Fruit fly (Drosophila melanogaster) whole organism, wandering third instar larva: Measurements from ENCODE around the gene spz5.

Experiments used
- Abd-B ChIP-seq: fragments of >200 bp; optimal IDR thresholded peaks from 2 replicates; lab custom pipeline; 2017; ENCODE audit warnings: missing biosample characterization, missing genetic modification characterization
- CG32264 ChIP-seq: fragments of 200-800 bp; sonication (Bioruptor generic); optimal IDR thresholded peaks from 2 replicates; lab custom pipeline; 2016; ENCODE audit warnings: missing biosample characterization, missing genetic modification characterization
- CG9705 ChIP-seq: fragments of 200-800 bp; sonication (Bioruptor generic); optimal IDR thresholded peaks from 2 replicates; lab custom pipeline; 2018; ENCODE audit warnings: missing biosample characterization, mild to moderate bottlenecking, missing genetic modification characterization
- CrebA ChIP-seq: fragments of 200-800 bp; sonication (Bioruptor generic); optimal IDR thresholded peaks from 2 replicates; lab custom pipeline; 2016; ENCODE audit warnings: missing biosample characterization, mild to moderate bottlenecking, missing genetic modification characterization, borderline replicate concordance
- Dfd ChIP-seq: fragments of >200 bp; optimal IDR thresholded peaks from 2 replicates; lab custom pipeline; 2017; ENCODE audit warnings: missing biosample characterization, missing genetic modification characterization
- Dif ChIP-seq: fragments of 200-275, 200-300 bp; sonication (Bioruptor generic); optimal IDR thresholded peaks from 2 replicates; lab custom pipeline; 2018; ENCODE audit warnings: missing biosample characterization, missing genetic modification characterization; ENCODE audit not compliant: partially characterized antibody
- GATAd ChIP-seq: sonication (Bioruptor generic); optimal IDR thresholded peaks from 2 replicates; lab custom pipeline; 2016; ENCODE audit warnings: missing biosample characterization, missing genetic modification characterization
- HLH106 ChIP-seq: fragments of 200-800 bp; optimal IDR thresholded peaks from 3 replicates; lab custom pipeline; 2019; ENCODE audit warnings: missing biosample characterization, mild to moderate bottlenecking, missing genetic modification characterization, moderate library complexity
- Hnf4 ChIP-seq: fragments of 200-800 bp; sonication (Bioruptor generic); optimal IDR thresholded peaks from 2 replicates; lab custom pipeline; 2016; ENCODE audit warnings: missing biosample characterization, mild to moderate bottlenecking, missing genetic modification characterization
- Hr78 ChIP-seq: fragments of >200 bp; optimal IDR thresholded peaks from 2 replicates; lab custom pipeline; 2017; ENCODE audit warnings: missing biosample characterization, missing genetic modification characterization
- Hr83 ChIP-seq: fragments of 200-300 bp; sonication (Bioruptor generic); optimal IDR thresholded peaks from 2 replicates; lab custom pipeline; 2016; ENCODE audit warnings: missing biosample characterization, mild to moderate bottlenecking, missing genetic modification characterization, moderate library complexity; ENCODE audit not compliant: poor library complexity, severe bottlenecking
- Jra ChIP-seq: sonication (Bioruptor generic); optimal IDR thresholded peaks from 2 replicates; lab custom pipeline; 2016; ENCODE audit warnings: missing biosample characterization, missing genetic modification characterization
- Mio ChIP-seq: sonication (Bioruptor generic); optimal IDR thresholded peaks from 2 replicates; lab custom pipeline; 2016; ENCODE audit warnings: missing biosample characterization, missing genetic modification characterization
- Myc ChIP-seq: fragments of >200 bp; optimal IDR thresholded peaks from 2 replicates; lab custom pipeline; 2017
- N ChIP-seq: fragments of >200 bp; optimal IDR thresholded peaks from 2 replicates; lab custom pipeline; 2018; ENCODE audit warnings: missing biosample characterization, missing external identifiers, missing genetic modification characterization
- OdsH ChIP-seq: fragments of 200-800 bp; sonication (Bioruptor generic); optimal IDR thresholded peaks from 2 replicates; lab custom pipeline; 2016; ENCODE audit warnings: missing biosample characterization, mild to moderate bottlenecking, missing genetic modification characterization
- Rel ChIP-seq, 2 experiments: fragments of 200-800 bp; sonication (Bioruptor generic) in 1 of 2; optimal IDR thresholded peaks; 2 replicates in 1 of 2; 3 replicates in 1 of 2; lab custom pipeline; 2016 to 2019; ENCODE audit warnings: mild to moderate bottlenecking in 2 of 2, missing biosample characterization in 2 of 2, missing genetic modification characterization in 2 of 2, moderate library complexity in 1 of 2
- Sp1 ChIP-seq: fragments of 200-800 bp; sonication (Bioruptor generic); optimal IDR thresholded peaks from 3 replicates; lab custom pipeline; 2019; ENCODE audit warnings: missing biosample characterization, mild to moderate bottlenecking, missing genetic modification characterization, moderate library complexity
- Vsx2 ChIP-seq: fragments of 200-300, 225-300 bp; sonication (Bioruptor generic); optimal IDR thresholded peaks from 2 replicates; lab custom pipeline; 2018; ENCODE audit warnings: missing biosample characterization, missing genetic modification characterization; ENCODE audit not compliant: partially characterized antibody
- br ChIP-seq: fragments of 200-800 bp; sonication (Bioruptor generic); optimal IDR thresholded peaks from 2 replicates; lab custom pipeline; 2016; ENCODE audit warnings: missing biosample characterization, missing genetic modification characterization
- brk ChIP-seq: fragments of 200-800 bp; sonication (Bioruptor generic); optimal IDR thresholded peaks from 2 replicates; lab custom pipeline; 2016; ENCODE audit warnings: missing biosample characterization, mild to moderate bottlenecking, missing genetic modification characterization
- dl ChIP-seq, 2 experiments: fragments of 175-275, 200-275 bp in 1 of 2; fragments of 200-275 bp in 1 of 2; sonication (Bioruptor generic); optimal IDR thresholded peaks; lab custom pipeline; 2018; ENCODE audit warnings: mild to moderate bottlenecking in 2 of 2, missing biosample characterization in 2 of 2, missing genetic modification characterization in 2 of 2, moderate library complexity in 2 of 2; ENCODE audit not compliant: partially characterized antibody in 2 of 2, insufficient read depth in 1 of 2
- dmrt93B ChIP-seq: fragments of 200-800 bp; sonication (Bioruptor generic); optimal IDR thresholded peaks from 2 replicates; lab custom pipeline; 2018; ENCODE audit warnings: missing biosample characterization, mild to moderate bottlenecking, missing genetic modification characterization
- dsf ChIP-seq: sonication (Bioruptor generic); optimal IDR thresholded peaks from 2 replicates; lab custom pipeline; 2016; ENCODE audit warnings: missing biosample characterization, missing genetic modification characterization, borderline replicate concordance
- ey ChIP-seq: fragments of 200-800 bp; sonication (Bioruptor generic); optimal IDR thresholded peaks from 2 replicates; lab custom pipeline; 2016; ENCODE audit warnings: missing biosample characterization, missing genetic modification characterization
- foxo ChIP-seq, 2 experiments: fragments of 200-800 bp; sonication (Bioruptor generic); optimal IDR thresholded peaks; 2 replicates in 1 of 2; 3 replicates in 1 of 2; lab custom pipeline; 2016 to 2017; ENCODE audit warnings: missing biosample characterization in 2 of 2, missing genetic modification characterization in 2 of 2
- fru ChIP-seq: fragments of 200-800 bp; sonication (Bioruptor generic); optimal IDR thresholded peaks from 3 replicates; lab custom pipeline; 2016; ENCODE audit warnings: missing biosample characterization, mild to moderate bottlenecking, missing genetic modification characterization
- h ChIP-seq: fragments of 200-800 bp; sonication (Bioruptor generic); optimal IDR thresholded peaks from 3 replicates; lab custom pipeline; 2016; ENCODE audit warnings: missing biosample characterization, mild to moderate bottlenecking, missing genetic modification characterization
- jim ChIP-seq: fragments of 175-275, 200-325 bp; sonication (Bioruptor generic); optimal IDR thresholded peaks from 2 replicates; lab custom pipeline; 2016; ENCODE audit warnings: missing biosample characterization, mild to moderate bottlenecking, missing genetic modification characterization
- lola ChIP-seq: fragments of >200 bp; optimal IDR thresholded peaks from 2 replicates; lab custom pipeline; 2017; ENCODE audit warnings: missing biosample characterization, missing genetic modification characterization
- pan ChIP-seq: fragments of >200 bp; optimal IDR thresholded peaks from 2 replicates; lab custom pipeline; 2017
- psq ChIP-seq: fragments of 200-800 bp; sonication (Bioruptor generic); optimal IDR thresholded peaks from 3 replicates; lab custom pipeline; 2017; ENCODE audit warnings: missing biosample characterization, mild to moderate bottlenecking, missing genetic modification characterization, moderate library complexity
- rgr ChIP-seq: fragments of 200-800 bp; sonication (Bioruptor generic); optimal IDR thresholded peaks from 3 replicates; lab custom pipeline; 2016; ENCODE audit warnings: missing biosample characterization, mild to moderate bottlenecking, missing genetic modification characterization
- sage ChIP-seq: fragments of 200-800 bp; sonication (Bioruptor generic); optimal IDR thresholded peaks from 2 replicates; lab custom pipeline; 2016; ENCODE audit warnings: missing biosample characterization, mild to moderate bottlenecking, missing genetic modification characterization
- sv ChIP-seq: fragments of 200-800 bp; sonication (Bioruptor generic); optimal IDR thresholded peaks from 3 replicates; lab custom pipeline; 2016; ENCODE audit warnings: missing biosample characterization, missing genetic modification characterization
- tai ChIP-seq: sonication (Bioruptor generic); optimal IDR thresholded peaks from 2 replicates; lab custom pipeline; 2016; ENCODE audit warnings: missing biosample characterization, missing genetic modification characterization
- usp ChIP-seq: fragments of >200 bp; optimal IDR thresholded peaks from 2 replicates; lab custom pipeline; 2017; ENCODE audit warnings: missing biosample characterization, missing genetic modification characterization
- woc ChIP-seq: sonication (Bioruptor generic); optimal IDR thresholded peaks from 2 replicates; lab custom pipeline; 2016; ENCODE audit warnings: missing biosample characterization, mild to moderate bottlenecking, missing genetic modification characterization

The spz5 gene

DNA sequence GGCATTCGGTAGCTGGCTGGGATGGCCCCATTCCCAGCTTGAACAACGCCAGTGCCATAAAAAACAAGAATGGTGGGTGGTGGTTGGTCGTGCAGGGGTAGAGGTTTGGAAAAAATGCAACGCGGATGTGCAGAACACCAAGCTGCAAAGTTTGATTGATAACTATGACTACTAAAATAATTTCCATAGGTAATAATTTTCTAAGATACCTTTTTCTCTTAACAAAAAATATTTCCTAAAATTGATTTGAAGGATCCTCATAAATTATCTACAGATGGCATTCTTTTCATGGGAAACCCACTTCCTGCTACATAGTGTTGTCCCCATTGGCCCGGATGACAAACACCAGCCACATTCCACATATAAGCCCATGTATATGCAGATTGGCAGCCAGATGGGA lies 43.7 kb downstream of the spz5 start:
- TF ChIP-seq ey: peak; percentile 2
- TF ChIP-seq Mio: no peak
- TF ChIP-seq HLH106: peak; percentile 11
- no peak for TF ChIP-seq Dfd (GFP tag; lab: Kevin White, UChicago)
- TF ChIP-seq br (GFP tag; lab: Kevin White, UChicago): no peak
- no peak for TF ChIP-seq Hr78 (GFP tag; lab: Kevin White, UChicago)
- TF ChIP-seq foxo (GFP tag; optimal IDR thresholded peaks at IDR 0.05; lab: Kevin White, UChicago): peak in 1 of 2 experiments; percentile 4
- TF ChIP-seq sage (GFP tag; lab: Kevin White, UChicago): no peak
- TF ChIP-seq, all 38 proteins: peak for 3

DNA sequence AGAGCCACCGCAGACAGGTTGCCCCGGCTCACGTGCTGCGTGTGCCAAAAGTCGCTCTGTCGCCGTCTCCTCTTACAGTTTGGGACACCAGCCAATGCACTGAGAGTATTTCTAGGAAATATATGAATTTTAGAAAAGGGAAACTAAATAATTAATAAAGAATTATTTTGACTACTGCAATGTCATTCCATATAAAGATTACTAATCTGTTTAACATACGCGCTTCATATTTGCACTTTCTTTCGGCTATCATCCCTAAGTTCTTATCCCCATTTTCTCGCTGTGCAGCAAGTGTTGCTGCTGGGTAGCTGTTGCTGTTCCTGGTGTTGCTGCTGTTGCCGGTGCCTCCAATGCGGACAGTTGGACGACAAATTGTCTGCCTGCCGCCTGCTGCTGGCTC lies 44.7 kb downstream of the spz5 start:
- TF ChIP-seq tai (GFP tag; lab: Kevin White, UChicago) (peak; percentile 51), psq (GFP tag; lab: Kevin White, UChicago) (peak; percentile 88), Myc (no peak), Vsx2 (GFP tag; lab: Kevin White, UChicago) (no peak), Sp1 (GFP tag; lab: Kevin White, UChicago) (peak; percentile 88), br (GFP tag; lab: Kevin White, UChicago) (peak; percentile 91), rgr (GFP tag; lab: Kevin White, UChicago) (peak; percentile 88), CG32264 (GFP tag; lab: Kevin White, UChicago) (peak; percentile 78), CrebA (peak; percentile 73), Hnf4 (GFP tag; lab: Kevin White, UChicago) (peak; percentile 84), lola (GFP tag; lab: Kevin White, UChicago) (no peak), dsf (GFP tag; lab: Kevin White, UChicago) (no peak), N (no peak), OdsH (GFP tag; lab: Kevin White, UChicago) (peak; percentile 88), sv (GFP tag; lab: Kevin White, UChicago) (no peak), usp (no peak), Dfd (GFP tag; lab: Kevin White, UChicago) (no peak), Rel (GFP tag; optimal IDR thresholded peaks at IDR 0.05; lab: Kevin White, UChicago) (peak; percentile 69), Rel (tag; optimal IDR thresholded peaks at IDR 0.05; lab: Kevin White, UChicago) (peak; percentile 35), Mio (no peak), Hr78 (GFP tag; lab: Kevin White, UChicago) (no peak), ey (peak; percentile 88), woc (GFP tag; lab: Kevin White, UChicago) (peak; percentile 77), dl (GFP tag; optimal IDR thresholded peaks at IDR 0.05; lab: Kevin White, UChicago; ENCODE audit: insufficient read depth in 1 of 2, partially characterized antibody in 2 of 2) (no peak), jim (GFP tag; lab: Kevin White, UChicago) (no peak), GATAd (GFP tag; lab: Kevin White, UChicago) (no peak), fru (GFP tag; lab: Kevin White, UChicago) (peak; percentile 92), sage (GFP tag; lab: Kevin White, UChicago) (peak; percentile 85), Hr83 (GFP tag; lab: Kevin White, UChicago) (no peak), Dif (no peak), foxo (GFP tag; optimal IDR thresholded peaks at IDR 0.05; lab: Kevin White, UChicago) (peak; percentile 27 to 92), CG9705 (GFP tag; lab: Kevin White, UChicago) (peak; percentile 65), HLH106 (peak; percentile 88), h (peak; percentile 93), dmrt93B (peak; percentile 75), pan (lab: Kevin White, UChicago) (no peak), Jra (GFP tag; lab: Kevin White, UChicago) (peak; percentile 79), brk (GFP tag; lab: Kevin White, UChicago) (peak; percentile 86), Abd-B (no peak)

DNA sequence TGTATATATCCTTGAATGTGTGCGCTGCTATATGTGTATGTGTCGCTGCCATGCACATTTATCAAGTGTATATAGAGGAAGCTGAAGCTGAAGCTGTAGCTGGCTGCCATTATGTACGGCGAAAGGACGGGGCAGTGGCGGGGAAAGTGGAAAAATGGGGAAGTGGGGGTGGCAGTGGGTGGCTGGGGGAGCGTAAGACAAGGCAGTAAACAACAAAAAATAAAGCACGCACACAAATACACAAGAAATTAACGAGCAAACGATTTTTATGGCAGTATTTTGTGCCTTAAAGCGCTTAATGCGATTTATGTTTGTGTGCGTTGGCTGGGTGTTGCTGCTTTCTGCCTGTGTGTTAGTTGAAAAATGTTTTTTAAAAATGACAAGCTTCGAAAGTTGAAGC lies 46.3 kb downstream of the spz5 start:
- TF ChIP-seq psq (GFP tag; lab: Kevin White, UChicago): no peak
- TF ChIP-seq rgr (GFP tag; lab: Kevin White, UChicago): no peak
- no peak for TF ChIP-seq HLH106
- no peak for TF ChIP-seq usp
